Fruit fly (Drosophila melanogaster) whole organism, embryonic: ENCODE measurements around the gene Dyrk2.
A peak's percentile ranks its signal among the peaks of the same experiment; 100 is the strongest.

Experiments
- Blimp-1 ChIP-seq: fragments of 200-800 bp; sonication (Bioruptor generic); optimal IDR thresholded peaks from 3 replicates; lab custom pipeline; 2018; ENCODE audit warnings: missing biosample characterization, missing genetic modification characterization, mild to moderate bottlenecking, moderate library complexity, missing genetic modification reagents
- CG10462 ChIP-seq: fragments of 200-800 bp; sonication (Bioruptor generic); optimal IDR thresholded peaks from 2 replicates; lab custom pipeline; 2016; ENCODE audit warnings: missing biosample characterization, missing genetic modification characterization
- CG11723 ChIP-seq: fragments of 200-800 bp; sonication (Bioruptor generic); optimal IDR thresholded peaks from 2 replicates; lab custom pipeline; 2017; ENCODE audit warnings: missing biosample characterization, mild to moderate bottlenecking, missing genetic modification characterization
- CG12942 ChIP-seq: fragments of 200-800 bp; sonication (Bioruptor generic); optimal IDR thresholded peaks from 3 replicates; lab custom pipeline; 2016; ENCODE audit warnings: missing biosample characterization, missing genetic modification characterization
- CG13296 ChIP-seq: fragments of 200-800 bp; sonication (Bioruptor generic); optimal IDR thresholded peaks from 3 replicates; lab custom pipeline; 2018; ENCODE audit warnings: missing biosample characterization, mild to moderate bottlenecking, missing genetic modification characterization
- CG15479 ChIP-seq: fragments of 200-800 bp; sonication (Bioruptor generic); optimal IDR thresholded peaks from 3 replicates; lab custom pipeline; 2019; ENCODE audit warnings: missing biosample characterization, mild to moderate bottlenecking, missing genetic modification characterization, moderate library complexity
- CG17328 ChIP-seq: fragments of 200-800 bp; sonication (Bioruptor generic); IDR thresholded peaks from 2 replicates; pipeline ENCODE4 v1.3.6; 2022; ENCODE audit warnings: missing biosample characterization, missing genetic modification characterization
- CG17359 ChIP-seq: fragments of 200-800 bp; sonication (Bioruptor generic); optimal IDR thresholded peaks from 3 replicates; lab custom pipeline; 2018; ENCODE audit warnings: missing biosample characterization, mild to moderate bottlenecking, missing genetic modification characterization, moderate library complexity
- CG17385 ChIP-seq: fragments of 200-800 bp; sonication (Bioruptor generic); optimal IDR thresholded peaks from 3 replicates; lab custom pipeline; 2018; ENCODE audit warnings: missing biosample characterization, mild to moderate bottlenecking, missing genetic modification characterization
- CG17568 ChIP-seq: fragments of 200-800 bp; sonication (Bioruptor generic); optimal IDR thresholded peaks from 2 replicates; lab custom pipeline; 2018; ENCODE audit warnings: missing biosample characterization, mild to moderate bottlenecking, missing genetic modification characterization, moderate library complexity
- CG2199 ChIP-seq: fragments of 200-800 bp; sonication (Bioruptor generic); IDR thresholded peaks from 3 replicates; pipeline ENCODE4 v1.3.6; 2022; ENCODE audit warnings: missing biosample characterization, missing genetic modification characterization
- CG30403 ChIP-seq: fragments of 200-800 bp; sonication (Bioruptor generic); optimal IDR thresholded peaks from 3 replicates; lab custom pipeline; 2016; ENCODE audit warnings: missing biosample characterization, missing genetic modification characterization
- CG30431 ChIP-seq: fragments of 200-800 bp; sonication (Bioruptor generic); optimal IDR thresholded peaks from 2 replicates; lab custom pipeline; 2017; ENCODE audit warnings: missing biosample characterization, missing genetic modification characterization
- CG3281 ChIP-seq: fragments of 200-800 bp; sonication (Bioruptor generic); optimal IDR thresholded peaks from 3 replicates; lab custom pipeline; 2017; ENCODE audit warnings: missing biosample characterization, mild to moderate bottlenecking, missing genetic modification characterization
- CG33557 ChIP-seq: fragments of 200-800 bp; sonication (Bioruptor generic); optimal IDR thresholded peaks from 2 replicates; lab custom pipeline; 2019; ENCODE audit warnings: missing biosample characterization, mild to moderate bottlenecking, missing genetic modification characterization, moderate library complexity
- CG4328 ChIP-seq: fragments of 200-800 bp; sonication (Bioruptor generic); optimal IDR thresholded peaks from 3 replicates; lab custom pipeline; 2017; ENCODE audit warnings: missing biosample characterization, missing genetic modification reagents, missing genetic modification characterization
- CG4360 ChIP-seq: fragments of 200-800 bp; sonication (Bioruptor generic); IDR thresholded peaks from 2 replicates; pipeline ENCODE4 v1.3.6; 2022; ENCODE audit warnings: missing biosample characterization, missing genetic modification characterization
- CG7372 ChIP-seq: fragments of 200-800 bp; sonication (Bioruptor generic); IDR thresholded peaks from 2 replicates; pipeline ENCODE4 v1.3.6; 2022; ENCODE audit warnings: missing biosample characterization, missing genetic modification characterization
- CG8765 ChIP-seq: fragments of 200-800 bp; sonication (Bioruptor generic); IDR thresholded peaks from 2 replicates; pipeline ENCODE4 v1.3.6; 2022; ENCODE audit warnings: missing biosample characterization, missing genetic modification characterization
- CG9437 ChIP-seq: fragments of 200-800 bp; sonication (Bioruptor generic); optimal IDR thresholded peaks from 2 replicates; lab custom pipeline; 2018; ENCODE audit warnings: missing biosample characterization, mild to moderate bottlenecking, missing genetic modification characterization
- CG9609 ChIP-seq: fragments of 200-800 bp; sonication (Bioruptor generic); optimal IDR thresholded peaks from 3 replicates; lab custom pipeline; 2016; ENCODE audit warnings: missing biosample characterization, missing genetic modification characterization
- Dp ChIP-seq: fragments of 200-800 bp; sonication (Bioruptor generic); optimal IDR thresholded peaks from 2 replicates; lab custom pipeline; 2018; ENCODE audit warnings: missing biosample characterization, mild to moderate bottlenecking, missing genetic modification characterization, moderate library complexity
- Dref ChIP-seq: fragments of 200-800 bp; sonication (Bioruptor generic); IDR thresholded peaks from 2 replicates; pipeline ENCODE4 v1.3.6; 2022; ENCODE audit warnings: missing biosample characterization, missing genetic modification characterization
- HHEX ChIP-seq: fragments of 200-800 bp; sonication (Bioruptor generic); optimal IDR thresholded peaks from 3 replicates; lab custom pipeline; 2017; ENCODE audit warnings: missing biosample characterization, mild to moderate bottlenecking, missing genetic modification characterization, missing genetic modification reagents
- HmgD ChIP-seq: fragments of 200-800 bp; sonication (Bioruptor generic); optimal IDR thresholded peaks from 3 replicates; lab custom pipeline; 2016; ENCODE audit warnings: missing biosample characterization, missing genetic modification characterization
- Lim3 ChIP-seq: fragments of 200-800 bp; sonication (Bioruptor generic); IDR thresholded peaks from 2 replicates; pipeline ENCODE4 v1.3.6; 2022; ENCODE audit warnings: missing biosample characterization, missing genetic modification characterization
- Mes4 ChIP-seq: fragments of 200-800 bp; sonication (Bioruptor generic); optimal IDR thresholded peaks from 2 replicates; lab custom pipeline; 2016; ENCODE audit warnings: missing biosample characterization, missing genetic modification characterization
- Sox102F ChIP-seq: fragments of 200-800 bp; sonication (Bioruptor generic); optimal IDR thresholded peaks from 2 replicates; lab custom pipeline; 2018; ENCODE audit warnings: missing biosample characterization, mild to moderate bottlenecking, missing genetic modification characterization, moderate library complexity
- Ssrp ChIP-seq: fragments of 200-800 bp; sonication (Bioruptor generic); optimal IDR thresholded peaks from 2 replicates; lab custom pipeline; 2018; ENCODE audit warnings: missing biosample characterization, mild to moderate bottlenecking, missing genetic modification characterization, moderate library complexity
- ab ChIP-seq: fragments of 200-800 bp; sonication (Bioruptor generic); optimal IDR thresholded peaks from 2 replicates; lab custom pipeline; 2016; ENCODE audit warnings: missing biosample characterization, missing genetic modification characterization
- abd-A ChIP-seq: fragments of 200-800 bp; sonication (Bioruptor generic); optimal IDR thresholded peaks from 3 replicates; lab custom pipeline; 2019; ENCODE audit warnings: missing biosample characterization, mild to moderate bottlenecking, missing genetic modification characterization, moderate library complexity
- al ChIP-seq: fragments of 200-800 bp; sonication (Bioruptor generic); IDR thresholded peaks from 2 replicates; pipeline ENCODE4 v1.3.6; 2022; ENCODE audit warnings: missing biosample characterization, missing genetic modification characterization
- amos ChIP-seq: fragments of 200-800 bp; sonication (Bioruptor generic); IDR thresholded peaks from 2 replicates; pipeline ENCODE4 v1.3.6; 2022; ENCODE audit warnings: missing biosample characterization, missing genetic modification characterization; ENCODE audit not compliant: partially characterized antibody
- ara ChIP-seq: fragments of 200-800 bp; sonication (Bioruptor generic); IDR thresholded peaks from 2 replicates; pipeline ENCODE4 v1.3.6; 2022; ENCODE audit warnings: missing biosample characterization, missing genetic modification characterization
- dan ChIP-seq: fragments of 200-800 bp; sonication (Bioruptor generic); IDR thresholded peaks from 2 replicates; pipeline ENCODE4 v1.3.6; 2022; ENCODE audit warnings: missing biosample characterization, missing genetic modification characterization
- dati ChIP-seq: fragments of 200-800 bp; sonication (Bioruptor generic); IDR thresholded peaks from 2 replicates; pipeline ENCODE4 v1.3.6; 2022; ENCODE audit warnings: missing biosample characterization, missing genetic modification characterization
- eve ChIP-seq, 2 experiments: fragments of >200 bp; optimal IDR thresholded peaks; 2 replicates each; lab custom pipeline; 2017; ENCODE audit warnings: missing biosample characterization in 2 of 2, missing genetic modification characterization in 2 of 2
- eyg ChIP-seq: fragments of 200-800 bp; sonication (Bioruptor generic); optimal IDR thresholded peaks from 3 replicates; lab custom pipeline; 2016; ENCODE audit warnings: missing biosample characterization, missing genetic modification characterization
- gcm ChIP-seq: fragments of 200-800 bp; sonication (Bioruptor generic); optimal IDR thresholded peaks from 2 replicates; lab custom pipeline; 2019; ENCODE audit warnings: missing biosample characterization, mild to moderate bottlenecking, missing genetic modification characterization, moderate library complexity
- gsb ChIP-seq: fragments of 200-800 bp; sonication (Bioruptor generic); IDR thresholded peaks from 2 replicates; pipeline ENCODE4 v1.3.6; 2022; ENCODE audit warnings: missing biosample characterization, missing genetic modification characterization
- kni ChIP-seq: fragments of 200-800 bp; sonication (Bioruptor generic); optimal IDR thresholded peaks from 3 replicates; lab custom pipeline; 2017; ENCODE audit warnings: mild to moderate bottlenecking, missing biosample characterization, missing genetic modification reagents, missing genetic modification characterization
- lab ChIP-seq: fragments of 200-800 bp; sonication (Bioruptor generic); optimal IDR thresholded peaks from 3 replicates; lab custom pipeline; 2017; ENCODE audit warnings: missing biosample characterization, missing genetic modification characterization, mild to moderate bottlenecking, moderate library complexity, missing genetic modification reagents
- lola ChIP-seq, 3 experiments: fragments of >200 bp in 2 of 3; fragments of 200-800 bp in 1 of 3; sonication (Bioruptor generic) in 1 of 3; optimal IDR thresholded peaks; 2 replicates each; lab custom pipeline; 2017 to 2019; ENCODE audit warnings: missing biosample characterization in 3 of 3, missing genetic modification characterization in 3 of 3, mild to moderate bottlenecking in 1 of 3, moderate library complexity in 1 of 3
- maf-S ChIP-seq: fragments of 200-800 bp; sonication (Bioruptor generic); optimal IDR thresholded peaks from 2 replicates; lab custom pipeline; 2016; ENCODE audit warnings: missing biosample characterization, missing genetic modification characterization
- pnt ChIP-seq: fragments of 200-800 bp; sonication (Bioruptor generic); optimal IDR thresholded peaks from 3 replicates; lab custom pipeline; 2016; ENCODE audit warnings: missing biosample characterization, missing genetic modification characterization
- sob ChIP-seq: fragments of 200-800 bp; sonication (Bioruptor generic); IDR thresholded peaks from 2 replicates; pipeline ENCODE4 v1.3.6; 2022; ENCODE audit warnings: missing biosample characterization, missing genetic modification characterization
- sqz ChIP-seq: fragments of 200-800 bp; sonication (Bioruptor generic); optimal IDR thresholded peaks from 3 replicates; lab custom pipeline; 2018; ENCODE audit warnings: missing biosample characterization, mild to moderate bottlenecking, missing genetic modification characterization
- wek ChIP-seq: fragments of 200-800 bp; sonication (Bioruptor generic); optimal IDR thresholded peaks from 3 replicates; lab custom pipeline; 2018; ENCODE audit warnings: missing biosample characterization, mild to moderate bottlenecking, missing genetic modification characterization, moderate library complexity

Dyrk2 gene

DNA sequence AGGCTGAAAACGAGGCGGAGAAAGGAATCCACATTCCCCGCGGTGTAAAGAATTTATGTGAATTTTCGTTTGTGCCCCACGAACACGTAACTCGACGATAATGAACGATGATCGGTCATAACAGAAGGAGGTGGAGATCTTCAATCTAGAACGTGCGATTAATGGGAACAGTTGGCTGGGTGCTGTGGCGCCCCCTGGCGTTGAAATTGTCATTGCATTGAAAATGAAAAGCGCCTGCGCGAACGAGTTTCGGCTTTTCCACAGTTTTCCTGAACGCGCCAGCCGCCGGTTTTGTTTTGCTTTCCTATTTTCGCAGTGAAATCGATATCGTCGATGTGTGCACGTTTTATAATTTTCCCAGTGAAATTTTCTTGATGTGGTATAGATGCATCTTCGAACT lies 22.6 kb downstream of the Dyrk2 start (continued):
- TF ChIP-seq CG2199 (peak; percentile 32; the same call in 1 of the 3 replicates), gcm (GFP tag; lab: Kevin White, UChicago) (no peak)
- TF ChIP-seq, all 482 proteins: peak for 5

DNA sequence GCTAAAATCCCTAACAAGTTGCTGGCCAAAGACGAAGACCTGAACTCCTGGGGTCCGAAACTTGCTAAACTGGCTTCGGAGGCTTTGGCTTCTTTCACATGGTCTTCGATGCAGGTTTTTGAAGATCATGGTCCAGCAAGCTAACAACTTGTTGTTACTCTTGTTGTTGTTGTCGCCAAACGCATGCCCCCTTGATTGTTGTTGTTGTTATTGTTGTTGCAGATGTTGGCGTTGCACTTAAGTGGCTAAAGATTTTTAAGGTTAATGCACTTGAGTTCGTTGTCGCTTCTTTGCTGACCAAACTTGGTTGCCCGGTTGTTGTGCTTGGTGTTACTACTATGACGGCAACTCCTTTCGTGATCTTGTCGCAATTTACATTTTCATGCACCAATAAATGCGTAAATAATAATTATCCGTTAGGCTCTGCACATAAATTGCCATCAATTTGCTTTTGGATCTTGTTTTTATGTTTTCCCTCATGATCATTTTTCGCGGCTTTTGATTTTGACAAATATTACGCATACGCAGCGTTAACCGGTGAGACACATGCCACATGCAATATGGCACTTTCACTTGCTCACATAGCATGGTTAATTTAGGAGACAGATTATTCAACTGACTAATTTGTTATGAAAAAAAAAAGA lies 26.2 kb downstream of the Dyrk2 start:
- TF ChIP-seq CG9609 (GFP tag; lab: Kevin White, UChicago) (no peak), kni (GFP tag; lab: Kevin White, UChicago) (no peak), HmgD (GFP tag; lab: Kevin White, UChicago) (no peak), pnt (no peak), Dp (GFP tag; lab: Kevin White, UChicago) (no peak), CG17328 (GFP tag; lab: Robert Waterston, UW) (no peak), CG9437 (GFP tag; lab: Kevin White, UChicago) (no peak), Sox102F (GFP tag; lab: Kevin White, UChicago) (no peak), CG17359 (no peak), CG7372 (GFP tag; lab: Robert Waterston, UW) (peak; percentile 48; the same call in 1 of the 2 replicates), CG11723 (no peak), Dref (GFP tag; lab: Robert Waterston, UW) (no peak), CG10462 (GFP tag; lab: Kevin White, UChicago) (no peak), CG3281 (GFP tag; lab: Kevin White, UChicago) (no peak), CG33557 (GFP tag; lab: Kevin White, UChicago) (no peak), Ssrp (tag; lab: Kevin White, UChicago) (no peak), sob (GFP tag; lab: Robert Waterston, UW) (no peak), CG30403 (GFP tag; lab: Kevin White, UChicago) (no peak), Lim3 (GFP tag; lab: Robert Waterston, UW) (no peak), sqz (GFP tag; lab: Kevin White, UChicago) (no peak), CG4360 (peak; percentile 58), eve (GFP tag; optimal IDR thresholded peaks at IDR 0.05; lab: Kevin White, UChicago) (peak in 1 of 2 experiments; percentile 53)

DNA sequence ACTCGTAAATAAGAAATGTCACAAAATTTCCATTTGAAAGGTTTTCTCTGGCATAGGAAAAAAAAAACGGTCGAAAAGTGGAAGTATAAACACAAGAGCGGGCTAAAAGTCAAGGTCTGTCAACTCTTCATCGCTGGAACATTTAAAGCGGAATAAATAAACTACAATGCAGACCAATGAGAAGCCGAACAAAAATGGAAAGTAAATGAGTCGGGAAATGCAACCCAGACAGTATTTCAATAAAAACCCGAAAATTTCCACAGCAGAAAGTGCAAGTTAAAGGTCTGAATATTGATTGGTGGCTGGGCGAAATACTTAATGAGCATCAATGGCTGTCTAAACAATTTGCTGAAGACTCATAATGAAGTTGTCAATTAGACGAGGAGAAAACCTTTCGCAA lies 26.8 kb downstream of the Dyrk2 start:
- no peak for TF ChIP-seq eyg (GFP tag; lab: Kevin White, UChicago)
- TF ChIP-seq CG17568: no peak
- no peak for TF ChIP-seq CG12942 (GFP tag; lab: Kevin White, UChicago)
- no peak for TF ChIP-seq CG15479 (GFP tag; lab: Kevin White, UChicago)
- TF ChIP-seq ab (GFP tag; lab: Kevin White, UChicago): no peak
- no peak for TF ChIP-seq CG8765
- TF ChIP-seq dan (GFP tag; lab: Robert Waterston, UW): no peak
- TF ChIP-seq ara (GFP tag; lab: Robert Waterston, UW): no peak
- TF ChIP-seq wek (GFP tag; lab: Kevin White, UChicago): no peak
- no peak for TF ChIP-seq lab
- TF ChIP-seq sqz (GFP tag; lab: Kevin White, UChicago): peak; percentile 69
- TF ChIP-seq amos (GFP tag; lab: Robert Waterston, UW): no peak
- TF ChIP-seq maf-S (GFP tag; lab: Kevin White, UChicago): no peak
- no peak for TF ChIP-seq al (GFP tag; lab: Robert Waterston, UW)
- TF ChIP-seq CG17385 (GFP tag; lab: Kevin White, UChicago): no peak
- no peak for TF ChIP-seq CG4328 (GFP tag; lab: Kevin White, UChicago)
- no peak for TF ChIP-seq Mes4 (GFP tag; lab: Kevin White, UChicago)
- TF ChIP-seq abd-A (tag; lab: Kevin White, UChicago): peak; percentile 17
- TF ChIP-seq Blimp-1: peak; percentile 97
- no peak for TF ChIP-seq CG13296
- no peak for TF ChIP-seq HHEX (GFP tag; lab: Kevin White, UChicago)
- no peak for TF ChIP-seq lola (GFP tag; optimal IDR thresholded peaks at IDR 0.05; lab: Kevin White, UChicago)
- no peak for TF ChIP-seq CG30431 (GFP tag; lab: Kevin White, UChicago)
- no peak for TF ChIP-seq dati (GFP tag; lab: Robert Waterston, UW)
- peak in 1 of 2 experiments; percentile 30 for TF ChIP-seq eve (GFP tag; optimal IDR thresholded peaks at IDR 0.05; lab: Kevin White, UChicago)
- TF ChIP-seq gsb: no peak
